Worm (Caenorhabditis elegans) whole organism, L1 larva: ENCODE results near the gene col-95.
A peak's percentile ranks its signal among the peaks of the same experiment; 100 is the strongest.

Experiments
- ama-1 ChIP-seq: fragments of 150-350 bp; optimal IDR thresholded peaks from 2 replicates; lab custom pipeline; 2014
- nhr-76 ChIP-seq: sonication (generic microtip); optimal IDR thresholded peaks from 2 replicates; lab custom pipeline; 2017; ENCODE audit warnings: missing biosample characterization, missing genetic modification characterization
- nhr-77 ChIP-seq: fragments of 150-350 bp; optimal IDR thresholded peaks from 2 replicates; lab custom pipeline; 2014; ENCODE audit warnings: missing biosample characterization, missing genetic modification characterization
- nhr-84 ChIP-seq: sonication (generic microtip); optimal IDR thresholded peaks from 2 replicates; lab custom pipeline; 2017; ENCODE audit warnings: missing biosample characterization, missing genetic modification characterization
- nhr-85 ChIP-seq: sonication (generic microtip); peaks from one replicate; lab custom pipeline; 2016; ENCODE audit warnings: missing genetic modification characterization, inconsistent platforms, missing compliant biosample characterization
- pag-3 ChIP-seq: sonication (generic microtip); optimal IDR thresholded peaks from 2 replicates; lab custom pipeline; 2017; ENCODE audit warnings: missing genetic modification characterization, mild to moderate bottlenecking, missing compliant biosample characterization, antibody characterized with exemption, borderline replicate concordance; ENCODE audit not compliant: insufficient read depth
- skn-1 ChIP-seq: fragments of 150-350 bp; optimal IDR thresholded peaks from 2 replicates; lab custom pipeline; 2014; ENCODE audit warnings: missing biosample characterization, missing genetic modification characterization
- snu-23 ChIP-seq: sonication (generic microtip); optimal IDR thresholded peaks from 2 replicates; lab custom pipeline; 2016; ENCODE audit warnings: missing genetic modification characterization, missing compliant biosample characterization
- zag-1 ChIP-seq: fragments of 150-350 bp; optimal IDR thresholded peaks from 2 replicates; lab custom pipeline; 2014; ENCODE audit warnings: missing biosample characterization, missing genetic modification characterization

DNA sequence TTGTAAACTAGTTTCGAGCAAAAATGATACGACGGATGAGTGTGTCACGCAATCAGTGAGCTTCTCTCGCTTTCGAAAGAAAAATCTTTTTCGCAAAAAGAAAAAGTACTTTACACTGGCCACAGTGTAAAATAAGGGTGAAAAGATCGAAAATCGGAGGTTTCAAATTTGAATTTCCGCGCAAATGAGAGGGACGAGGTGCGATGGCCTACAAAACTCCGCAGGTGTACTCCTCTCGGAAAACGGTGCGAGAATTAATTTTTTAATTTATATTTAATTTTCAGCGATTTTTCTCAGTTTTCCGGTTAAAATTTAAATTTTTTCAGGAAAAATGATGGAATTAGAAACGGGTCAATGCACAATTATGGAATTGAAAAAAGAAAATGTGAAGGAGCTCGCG lies 42.9 kb downstream of the col-95 start, which contains the start of gene mrt-2:
- no peak for TF ChIP-seq ama-1 (lab: Kevin White, UChicago)
- TF ChIP-seq snu-23 = peak; percentile 89
- TF ChIP-seq nhr-76 = no peak
- no peak for TF ChIP-seq pag-3 (tag; lab: Kevin White, UChicago)
- TF ChIP-seq nhr-85 = peak; percentile 97
- peak; percentile 78 for TF ChIP-seq skn-1
- no peak for TF ChIP-seq zag-1 (tag; lab: Kevin White, UChicago)
- TF ChIP-seq nhr-77 (tag; lab: Kevin White, UChicago) = peak; percentile 14
- no peak for TF ChIP-seq nhr-84 (tag; lab: Kevin White, UChicago)
